Fruit fly (Drosophila melanogaster) whole organism: Measurements from ENCODE around the gene CG33643.

Experiments
- CG8478 ChIP-seq: fragments of >200 bp; optimal IDR thresholded peaks from 2 replicates; lab custom pipeline; 2018; ENCODE audit warnings: inconsistent platforms
- Dll ChIP-seq: fragments of >200 bp; optimal IDR thresholded peaks from 2 replicates; lab custom pipeline; 2017
- EcR ChIP-seq, 2 experiments: fragments of >200 bp; optimal IDR thresholded peaks; 2 replicates each; lab custom pipeline; 2017; ENCODE audit warnings: missing biosample characterization in 2 of 2, missing genetic modification characterization in 2 of 2, missing genetic modification reagents in 2 of 2
- pan ChIP-seq: fragments of >200 bp; optimal IDR thresholded peaks from 2 replicates; lab custom pipeline; 2017
- psq ChIP-seq: fragments of >200 bp; optimal IDR thresholded peaks from 2 replicates; lab custom pipeline; 2017
- usp ChIP-seq: fragments of >200 bp; optimal IDR thresholded peaks from 2 replicates; lab custom pipeline; 2017; ENCODE audit warnings: missing biosample characterization, missing genetic modification characterization, mixed read lengths

The CG33643 gene

DNA sequence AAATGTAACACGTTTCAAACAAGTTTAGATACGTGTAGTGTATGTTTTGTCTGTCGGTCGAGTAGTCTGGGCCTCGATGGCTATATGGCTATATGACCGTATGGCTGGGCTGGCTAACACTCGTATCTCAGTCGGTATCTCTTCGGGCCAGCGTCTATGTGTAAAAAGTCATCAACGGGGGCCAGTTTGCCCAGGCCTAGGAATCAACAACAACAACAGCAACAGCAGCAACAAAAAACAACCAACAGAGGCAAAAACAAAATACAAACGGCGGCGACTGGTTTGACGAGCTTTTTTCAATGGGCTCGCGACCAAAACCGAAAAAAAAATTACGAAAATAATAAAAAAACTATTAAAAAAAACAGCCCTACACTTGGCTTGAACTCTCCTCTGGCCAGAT lies 14.8 kb downstream of the CG33643 start:
- TF ChIP-seq EcR (GFP tag; optimal IDR thresholded peaks at IDR 0.05; lab: Kevin White, UChicago): no peak
- TF ChIP-seq Dll (lab: Kevin White, UChicago): no peak
- TF ChIP-seq psq (lab: Kevin White, UChicago): no peak
- TF ChIP-seq CG8478: no peak
- TF ChIP-seq usp (GFP tag; lab: Kevin White, UChicago): no peak
- TF ChIP-seq pan (lab: Kevin White, UChicago): no peak

dm6 chr2L:13547738-13548726 lies 17.2 kb downstream of the CG33643 start:
- no peak for TF ChIP-seq pan (lab: Kevin White, UChicago)
- TF ChIP-seq usp (GFP tag; lab: Kevin White, UChicago): no peak
- TF ChIP-seq psq (lab: Kevin White, UChicago): no peak
- TF ChIP-seq Dll (lab: Kevin White, UChicago): no peak
- TF ChIP-seq CG8478: no peak
- TF ChIP-seq EcR (GFP tag; optimal IDR thresholded peaks at IDR 0.05; lab: Kevin White, UChicago): no peak

dm6 chr2L:13548786-13549780 lies 18.2 kb downstream of the CG33643 start, which contains the start of gene B4:
Gene B4, minus strand, starts transcription at chr2L:13549328.
- TF ChIP-seq Dll (lab: Kevin White, UChicago): no peak
- no peak for TF ChIP-seq EcR (GFP tag; optimal IDR thresholded peaks at IDR 0.05; lab: Kevin White, UChicago)
- TF ChIP-seq usp (GFP tag; lab: Kevin White, UChicago): no peak
- no peak for TF ChIP-seq CG8478
- no peak for TF ChIP-seq psq (lab: Kevin White, UChicago)
- no peak for TF ChIP-seq pan (lab: Kevin White, UChicago)

DNA sequence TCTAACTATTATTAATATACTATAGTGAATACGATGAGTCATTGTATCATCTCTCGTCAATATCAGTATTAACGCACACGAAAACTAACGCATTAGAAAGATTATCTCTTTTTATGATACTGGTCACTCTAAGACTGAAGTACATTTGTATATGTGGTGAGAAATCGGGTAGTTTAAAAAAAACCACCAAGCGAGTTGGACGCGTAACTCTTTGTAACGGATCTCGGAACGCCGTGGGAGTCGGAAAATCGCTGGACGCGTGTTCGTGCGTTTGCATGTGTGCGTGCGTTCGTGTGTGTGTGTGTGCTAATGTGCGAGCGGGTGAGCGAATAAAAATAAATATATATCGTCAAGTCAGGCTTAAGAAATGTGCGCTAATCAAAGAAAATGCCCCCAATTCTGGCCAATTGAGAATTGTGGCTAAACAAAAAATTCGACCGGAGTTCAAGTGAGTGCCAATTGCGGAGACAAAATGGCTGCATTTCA lies 19.1 kb downstream of the CG33643 start, which contains the start of gene kuz:
TSS of gene kuz (plus strand) at position 167 of the 486 bp plus-strand sequence.
- TF ChIP-seq CG8478: no peak
- TF ChIP-seq EcR (GFP tag; optimal IDR thresholded peaks at IDR 0.05; lab: Kevin White, UChicago): no peak
- no peak for TF ChIP-seq psq (lab: Kevin White, UChicago)
- no peak for TF ChIP-seq pan (lab: Kevin White, UChicago)
- no peak for TF ChIP-seq Dll (lab: Kevin White, UChicago)
- TF ChIP-seq usp (GFP tag; lab: Kevin White, UChicago): no peak

- no peak for TF ChIP-seq pan (lab: Kevin White, UChicago)
- no peak for TF ChIP-seq CG8478
Observed at dm6 chr2L:13550488-13551033, 19.7 kb downstream of the CG33643 start.

DNA sequence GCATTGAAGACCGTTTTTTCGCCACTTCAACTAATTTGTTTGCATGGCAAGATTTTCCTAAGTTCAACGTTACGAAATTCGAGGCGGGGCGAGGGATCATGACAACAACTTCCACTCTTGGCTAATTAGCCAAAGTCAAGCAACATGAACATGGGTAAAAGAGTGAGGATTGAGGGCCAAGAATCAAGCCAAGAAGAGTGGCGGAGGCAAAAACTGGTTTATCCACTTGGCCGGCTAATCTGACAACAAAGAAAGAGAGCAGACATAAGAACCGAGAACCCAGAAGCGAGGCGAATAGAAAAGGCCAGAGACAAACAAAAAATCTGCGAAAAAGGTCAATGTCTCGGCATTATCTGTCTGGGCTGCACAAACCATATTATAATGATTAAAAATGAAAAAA lies 21.8 kb downstream of the CG33643 start:
- no peak for TF ChIP-seq Dll (lab: Kevin White, UChicago)

DNA sequence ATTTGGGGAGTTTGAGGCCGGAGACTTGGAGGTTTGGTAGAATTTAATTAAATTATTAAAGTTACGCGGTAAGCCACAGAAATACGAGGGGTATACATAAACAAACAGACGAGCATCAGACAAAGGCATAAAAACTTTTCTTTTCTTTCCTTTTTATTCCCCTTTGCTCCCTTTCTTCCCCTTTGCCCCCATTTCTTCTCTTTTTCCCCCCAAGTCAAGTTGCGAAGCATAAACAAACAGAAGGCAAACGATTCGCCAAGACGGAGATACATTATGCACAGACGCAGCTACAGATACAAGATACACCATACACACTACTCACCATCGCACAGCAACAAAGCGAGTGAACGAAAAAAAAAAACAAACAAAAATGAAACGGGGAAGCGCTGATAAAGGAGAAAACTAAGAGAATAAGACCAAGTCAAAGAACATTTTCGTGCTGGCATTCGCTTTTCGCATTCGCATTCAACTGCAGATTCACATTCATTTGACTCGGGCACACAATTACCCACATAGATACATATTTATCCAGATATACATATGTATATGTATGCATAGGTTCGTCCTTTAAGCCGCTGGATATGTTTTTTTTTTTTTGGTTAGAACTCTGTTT lies 23.8 kb downstream of the CG33643 start:
- TF ChIP-seq CG8478 (no peak), Dll (lab: Kevin White, UChicago) (no peak), usp (GFP tag; lab: Kevin White, UChicago) (no peak), psq (lab: Kevin White, UChicago) (no peak), EcR (GFP tag; optimal IDR thresholded peaks at IDR 0.05; lab: Kevin White, UChicago) (no peak), pan (lab: Kevin White, UChicago) (no peak)

dm6 chr2L:13555397-13555796 lies 24.5 kb downstream of the CG33643 start:
- TF ChIP-seq Dll (lab: Kevin White, UChicago) (no peak), EcR (GFP tag; optimal IDR thresholded peaks at IDR 0.05; lab: Kevin White, UChicago) (no peak), psq (lab: Kevin White, UChicago) (no peak)

DNA sequence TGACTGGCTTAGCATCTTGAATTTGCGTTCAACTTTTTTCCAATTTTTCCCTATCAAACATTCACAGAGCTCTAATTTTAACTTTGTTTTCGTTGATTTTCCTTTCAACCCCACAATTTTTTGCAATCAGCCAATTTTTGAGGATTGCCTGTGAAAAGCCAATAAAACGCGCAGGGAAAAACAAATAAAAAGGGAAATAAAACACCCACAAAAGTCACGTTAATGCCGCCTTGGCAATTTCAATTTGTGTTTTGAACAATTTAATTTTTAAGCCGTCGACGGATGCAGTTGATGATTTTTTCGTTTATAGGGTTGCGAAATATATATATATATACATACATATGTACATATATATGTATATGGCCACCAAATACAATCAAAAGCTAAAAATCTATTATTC lies 38.1 kb downstream of the CG33643 start:
- TF ChIP-seq psq (lab: Kevin White, UChicago) (no peak), usp (GFP tag; lab: Kevin White, UChicago) (no peak), EcR (GFP tag; optimal IDR thresholded peaks at IDR 0.05; lab: Kevin White, UChicago) (no peak), CG8478 (no peak), Dll (lab: Kevin White, UChicago) (no peak), pan (lab: Kevin White, UChicago) (no peak)

DNA sequence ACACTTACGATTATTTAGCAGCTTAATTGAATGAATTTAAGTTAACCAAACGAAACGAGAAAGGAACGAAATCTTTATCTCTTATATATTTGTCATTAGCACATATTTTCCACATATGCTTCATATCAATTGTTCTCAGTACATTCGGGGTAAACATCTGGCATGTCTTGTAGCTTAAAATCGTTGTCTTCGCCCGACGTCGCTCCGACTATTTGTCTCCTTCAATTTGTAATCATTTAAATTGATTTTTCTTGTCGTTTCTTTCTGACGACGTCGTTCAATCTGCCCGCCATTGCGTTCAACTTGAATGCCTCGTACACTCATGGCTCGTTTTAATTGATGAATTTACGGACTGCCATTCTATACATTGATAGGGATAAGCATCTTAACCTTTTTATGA lies 39.1 kb downstream of the CG33643 start:
- TF ChIP-seq Dll (lab: Kevin White, UChicago): no peak
- no peak for TF ChIP-seq CG8478
- TF ChIP-seq usp (GFP tag; lab: Kevin White, UChicago): no peak
- TF ChIP-seq EcR (GFP tag; optimal IDR thresholded peaks at IDR 0.05; lab: Kevin White, UChicago): no peak
- no peak for TF ChIP-seq psq (lab: Kevin White, UChicago)
- TF ChIP-seq pan (lab: Kevin White, UChicago): no peak
